Fruit fly (Drosophila melanogaster): Measurements from ENCODE around the gene Gas41.

Gas41 gene

dm6 chr2L:6913964-6914363, 36.0 kb downstream of the Gas41 start, which contains the start of gene Wee1 (continued):
- TF ChIP-seq CG2875 (GFP tag; optimal IDR thresholded peaks at IDR 0.05) (no peak), chinmo (GFP tag; IDR thresholded peaks at IDR 0.05; ENCODE audit: partially characterized antibody) (peak; percentile 63; the same call in 1 of the 4 replicates), sob (GFP tag; IDR thresholded peaks at IDR 0.05) (no peak), dati (GFP tag; IDR thresholded peaks at IDR 0.05) (no peak), Fer1 (GFP tag; optimal IDR thresholded peaks at IDR 0.05) (no peak), CG6272 (GFP tag; IDR thresholded peaks at IDR 0.05) (no peak), Hr51 (GFP tag; optimal IDR thresholded peaks at IDR 0.05) (no peak), CG12942 (GFP tag; optimal IDR thresholded peaks at IDR 0.05) (no peak), pfk (GFP tag; optimal IDR thresholded peaks at IDR 0.05) (no peak), CG14860 (GFP tag; IDR thresholded peaks at IDR 0.05; ENCODE audit: partially characterized antibody) (no peak), lmd (GFP tag; IDR thresholded peaks at IDR 0.05) (no peak), Hsf (GFP tag; optimal IDR thresholded peaks at IDR 0.05) (no peak), knrl (GFP tag; IDR thresholded peaks at IDR 0.05; ENCODE audit: partially characterized antibody) (no peak), lilli (GFP tag; optimal IDR thresholded peaks at IDR 0.05) (no peak), CG1233 (GFP tag; optimal IDR thresholded peaks at IDR 0.05) (no peak), jumu (GFP tag; optimal IDR thresholded peaks at IDR 0.05) (no peak), Xrp1 (GFP tag; IDR thresholded peaks at IDR 0.05) (no peak), CG10565 (GFP tag; optimal IDR thresholded peaks at IDR 0.05) (no peak), nmo (GFP tag; optimal IDR thresholded peaks at IDR 0.05) (peak; percentile 84), B-H1 (GFP tag; IDR thresholded peaks at IDR 0.05) (no peak), slbo (GFP tag; IDR thresholded peaks at IDR 0.05) (no peak), Ptx1 (GFP tag; IDR thresholded peaks at IDR 0.05) (no peak), CG30020 (tag; optimal IDR thresholded peaks at IDR 0.05) (peak; percentile 28), sna (GFP tag; IDR thresholded peaks at IDR 0.05; ENCODE audit: partially characterized antibody) (0 out of 2 replicates have a peak, but pooled peaks have one; percentile 25), Vsx1 (GFP tag; optimal IDR thresholded peaks at IDR 0.05) (no peak), CG8290 (GFP tag; optimal IDR thresholded peaks at IDR 0.05) (no peak), CG8290 (tag; optimal IDR thresholded peaks at IDR 0.05) (no peak), kni (GFP tag; optimal IDR thresholded peaks at IDR 0.05) (no peak), trem (tag; optimal IDR thresholded peaks at IDR 0.05) (peak; percentile 60), Bgb (GFP tag; IDR thresholded peaks at IDR 0.05; ENCODE audit: partially characterized antibody) (no peak; the same call in 1 of the 2 replicates), Ada2b (GFP tag; IDR thresholded peaks at IDR 0.05) (no peak), CG7786 (GFP tag; optimal IDR thresholded peaks at IDR 0.05) (no peak), pb (GFP tag; optimal IDR thresholded peaks at IDR 0.05) (no peak), twi (tag; optimal IDR thresholded peaks at IDR 0.05) (no peak), BEAF-32 (GFP tag; optimal IDR thresholded peaks at IDR 0.05) (peak; percentile 47), cwo (GFP tag; optimal IDR thresholded peaks at IDR 0.05) (no peak), Bdp1 (GFP tag; optimal IDR thresholded peaks at IDR 0.05) (no peak), Sox102F (GFP tag; optimal IDR thresholded peaks at IDR 0.05) (no peak), CG1024 (GFP tag; IDR thresholded peaks at IDR 0.05) (no peak), bowl (GFP tag; IDR thresholded peaks at IDR 0.05) (no peak), sd (tag; optimal IDR thresholded peaks at IDR 0.05) (peak; percentile 95), Aef1 (GFP tag; IDR thresholded peaks at IDR 0.05) (no peak), stwl (tag; optimal IDR thresholded peaks at IDR 0.05) (peak; percentile 56), CG8359 (GFP tag; optimal IDR thresholded peaks at IDR 0.05; ENCODE audit: borderline replicate concordance) (no peak), CG4617 (GFP tag; optimal IDR thresholded peaks at IDR 0.05; ENCODE audit: borderline replicate concordance) (peak; percentile 78), unc-4 (GFP tag; IDR thresholded peaks at IDR 0.05; ENCODE audit: partially characterized antibody) (peak; percentile 16; the same call in 1 of the 2 replicates), CG11398 (GFP tag; optimal IDR thresholded peaks at IDR 0.05) (no peak), CG10431 (GFP tag; optimal IDR thresholded peaks at IDR 0.05) (no peak), Max (GFP tag; optimal IDR thresholded peaks at IDR 0.05) (no peak), Scr (GFP tag; IDR thresholded peaks at IDR 0.05; ENCODE audit: partially characterized antibody) (no peak), MBD-R2 (GFP tag; IDR thresholded peaks at IDR 0.05) (peak; percentile 81)

Measured in whole organism, embryonic.